Worm (Caenorhabditis elegans) whole organism, mixed stage, embryonic: ENCODE measurements around the gene pha-2.

ENCODE experiments used
- bed-3 ChIP-seq: fragments of 200-800 bp; sonication (Bioruptor generic); optimal IDR thresholded peaks from 3 replicates; lab custom pipeline; 2018; ENCODE audit warnings: mild to moderate bottlenecking, missing genetic modification characterization, moderate library complexity, missing compliant biosample characterization
- blmp-1 ChIP-seq: fragments of 150-350 bp; optimal IDR thresholded peaks from 2 replicates; lab custom pipeline; 2014; ENCODE audit warnings: missing biosample characterization, missing genetic modification characterization
- ceh-39 ChIP-seq: fragments of 150-350 bp; optimal IDR thresholded peaks from 2 replicates; lab custom pipeline; 2014; ENCODE audit warnings: missing biosample characterization, missing genetic modification characterization
- ces-1 ChIP-seq: fragments of 150-350 bp; optimal IDR thresholded peaks from 2 replicates; lab custom pipeline; 2014; ENCODE audit warnings: missing biosample characterization, missing genetic modification reagents, missing genetic modification characterization
- lin-13 ChIP-seq: fragments of 150-350 bp; optimal IDR thresholded peaks from 2 replicates; lab custom pipeline; 2014; ENCODE audit warnings: missing biosample characterization, missing genetic modification characterization
- mls-2 ChIP-seq: sonication (generic microtip); optimal IDR thresholded peaks from 2 replicates; lab custom pipeline; 2016; ENCODE audit warnings: mild to moderate bottlenecking, missing genetic modification characterization, moderate library complexity, missing compliant biosample characterization
- nhr-76 ChIP-seq: sonication (generic microtip); optimal IDR thresholded peaks from 2 replicates; lab custom pipeline; 2017; ENCODE audit warnings: missing biosample characterization, missing genetic modification characterization
- pha-4 ChIP-seq: fragments of 150-350 bp; optimal IDR thresholded peaks from 2 replicates; lab custom pipeline; 2018; ENCODE audit warnings: missing biosample characterization, missing genetic modification reagents, missing genetic modification characterization
- snpc-4 ChIP-seq: fragments of 150-350 bp; optimal IDR thresholded peaks from 2 replicates; lab custom pipeline; 2014; ENCODE audit warnings: missing biosample characterization, missing genetic modification characterization
- unc-62 ChIP-seq: fragments of 150-350 bp; optimal IDR thresholded peaks from 2 replicates; lab custom pipeline; 2014; ENCODE audit warnings: missing biosample characterization, missing genetic modification reagents, missing genetic modification characterization
- ztf-11 ChIP-seq: fragments of 150-350 bp; optimal IDR thresholded peaks from 2 replicates; lab custom pipeline; 2014; ENCODE audit warnings: missing biosample characterization, missing genetic modification characterization

DNA sequence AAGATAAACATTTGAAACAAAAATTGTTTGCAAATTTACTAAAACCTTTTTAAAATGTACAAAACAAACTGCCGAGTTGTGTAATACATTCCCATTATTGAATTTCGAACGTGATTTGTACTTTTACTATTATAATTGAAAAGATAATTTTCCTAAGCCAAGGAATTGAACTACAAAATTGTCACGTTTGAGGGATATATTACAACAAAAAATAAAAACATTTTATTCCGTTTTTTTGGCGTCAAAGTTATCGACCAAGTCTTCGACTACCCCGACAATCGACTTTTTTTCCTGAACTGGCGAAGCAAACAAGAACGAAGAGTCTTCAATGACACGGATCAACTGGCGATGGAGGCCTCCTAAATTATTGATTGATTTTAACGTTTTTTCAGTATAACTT lies 44.1 kb upstream of the pha-2 start, which contains the start of gene T19D7.7:
- TF ChIP-seq ceh-39 (tag; lab: Kevin White, UChicago): no peak
- TF ChIP-seq ztf-11 (tag; lab: Kevin White, UChicago): no peak
- TF ChIP-seq pha-4 (tag; lab: Kevin White, UChicago): no peak
- no peak for TF ChIP-seq lin-13 (tag; lab: Kevin White, UChicago)
- TF ChIP-seq unc-62 (GFP tag; lab: Kevin White, UChicago): no peak
- no peak for TF ChIP-seq mls-2
- TF ChIP-seq bed-3 (GFP tag; lab: Kevin White, UChicago): no peak
- TF ChIP-seq snpc-4 (tag; lab: Kevin White, UChicago): no peak
- no peak for TF ChIP-seq blmp-1 (tag; lab: Kevin White, UChicago)
- TF ChIP-seq ces-1: no peak
- TF ChIP-seq nhr-76 (tag; lab: Kevin White, UChicago): no peak
